Fruit fly (Drosophila melanogaster) whole organism, embryonic: Measurements from ENCODE around the gene CG42553.

ENCODE experiments used
- CG11695 ChIP-seq: fragments of 200-800 bp; sonication (Bioruptor generic); IDR thresholded peaks from 3 replicates; pipeline ENCODE4 v1.3.6; 2022; ENCODE audit warnings: missing biosample characterization, missing genetic modification characterization
- CG16779 ChIP-seq: fragments of 200-800 bp; sonication (Bioruptor generic); IDR thresholded peaks from 2 replicates; pipeline ENCODE4 v1.3.6; 2022; ENCODE audit warnings: missing biosample characterization, missing genetic modification characterization
- cad ChIP-seq: fragments of >200 bp; optimal IDR thresholded peaks from 2 replicates; lab custom pipeline; 2017; ENCODE audit warnings: missing biosample characterization, missing genetic modification characterization

- TF ChIP-seq cad (GFP tag; lab: Kevin White, UChicago) (no peak), CG16779 (GFP tag; lab: Robert Waterston, UW) (no peak), CG11695 (GFP tag; lab: Robert Waterston, UW) (no peak)
These were observed 47.8 kb downstream of the CG42553 start, which contains the start of gene CG13907 for dm6 chr3L:881496-882235.
